Worm (Caenorhabditis elegans): Measurements from ENCODE around the gene ZK669.2.

ZK669.2 gene

ce11 chrII:7900762-7901161, 37.2 kb downstream of the ZK669.2 start:
- TF ChIP-seq egl-5 (tag; optimal IDR thresholded peaks at IDR 0.05) (no peak), nhr-43 (tag; optimal IDR thresholded peaks at IDR 0.05; ENCODE audit: poor library complexity, severe bottlenecking) (no peak), fkh-10 (GFP tag; optimal IDR thresholded peaks at IDR 0.05) (no peak), R02D3.7 (tag; optimal IDR thresholded peaks at IDR 0.05) (no peak), sea-2 (GFP tag; optimal IDR thresholded peaks at IDR 0.05) (no peak), nhr-237 (tag; optimal IDR thresholded peaks at IDR 0.05) (no peak), ztf-11 (tag; optimal IDR thresholded peaks at IDR 0.05) (no peak), nhr-23 (tag; optimal IDR thresholded peaks at IDR 0.05) (no peak), jun-1 (tag; optimal IDR thresholded peaks at IDR 0.05) (no peak), aly-2 (tag; optimal IDR thresholded peaks at IDR 0.05) (no peak)

ce11 chrII:7900190-7900672, 37.7 kb downstream of the ZK669.2 start, which contains the start of gene rev-1:
rev-1 (plus strand) TSS chrII:7900622.
- no peak for TF ChIP-seq hmg-11 (tag; optimal IDR thresholded peaks at IDR 0.05)
- TF ChIP-seq fkh-10 (GFP tag; optimal IDR thresholded peaks at IDR 0.05) = no peak
- no peak for TF ChIP-seq lin-39 (tag; optimal IDR thresholded peaks at IDR 0.05)
- TF ChIP-seq unc-62 (GFP tag; optimal IDR thresholded peaks at IDR 0.05) = no peak
- no peak for TF ChIP-seq nhr-67 (tag; optimal IDR thresholded peaks at IDR 0.05)
- TF ChIP-seq egl-5 (tag; optimal IDR thresholded peaks at IDR 0.05) = no peak
- no peak for TF ChIP-seq lsy-12 (tag; optimal IDR thresholded peaks at IDR 0.05)
- TF ChIP-seq unc-39 (tag; optimal IDR thresholded peaks at IDR 0.05) = no peak
- TF ChIP-seq ama-1 (optimal IDR thresholded peaks at IDR 0.05) = no peak

DNA sequence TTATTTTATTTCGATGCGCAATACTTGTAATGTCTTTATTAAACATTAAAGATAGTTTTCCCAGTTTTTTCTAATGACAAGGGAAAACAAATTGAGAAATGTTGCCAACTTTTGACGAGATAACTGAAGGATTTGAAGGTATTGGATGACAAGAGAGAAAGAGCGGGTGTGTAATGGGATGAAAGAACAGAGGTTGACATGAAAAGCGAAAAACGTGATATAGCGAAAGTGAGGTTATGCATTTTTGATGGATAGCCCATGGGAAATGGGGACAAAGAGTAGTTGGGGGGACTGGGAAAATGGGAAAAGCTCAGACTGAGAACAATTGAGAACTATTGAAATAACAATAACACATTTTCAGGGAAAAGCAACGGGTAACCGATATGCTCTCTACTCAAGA, 42.8 kb downstream of the ZK669.2 start:
- TF ChIP-seq lin-39 (tag; optimal IDR thresholded peaks at IDR 0.05) = peak; percentile 66
- TF ChIP-seq nfya-1 (tag; optimal IDR thresholded peaks at IDR 0.05; ENCODE audit: insufficient read depth) = peak; percentile 19
- TF ChIP-seq egl-5 (tag; optimal IDR thresholded peaks at IDR 0.05) = no peak

- TF ChIP-seq lin-39 (tag; optimal IDR thresholded peaks at IDR 0.05) (peak; percentile 73), pqm-1 (tag; optimal IDR thresholded peaks at IDR 0.05) (no peak)
Observed at ce11 chrII:7893648-7894047, 44.3 kb downstream of the ZK669.2 start.

DNA sequence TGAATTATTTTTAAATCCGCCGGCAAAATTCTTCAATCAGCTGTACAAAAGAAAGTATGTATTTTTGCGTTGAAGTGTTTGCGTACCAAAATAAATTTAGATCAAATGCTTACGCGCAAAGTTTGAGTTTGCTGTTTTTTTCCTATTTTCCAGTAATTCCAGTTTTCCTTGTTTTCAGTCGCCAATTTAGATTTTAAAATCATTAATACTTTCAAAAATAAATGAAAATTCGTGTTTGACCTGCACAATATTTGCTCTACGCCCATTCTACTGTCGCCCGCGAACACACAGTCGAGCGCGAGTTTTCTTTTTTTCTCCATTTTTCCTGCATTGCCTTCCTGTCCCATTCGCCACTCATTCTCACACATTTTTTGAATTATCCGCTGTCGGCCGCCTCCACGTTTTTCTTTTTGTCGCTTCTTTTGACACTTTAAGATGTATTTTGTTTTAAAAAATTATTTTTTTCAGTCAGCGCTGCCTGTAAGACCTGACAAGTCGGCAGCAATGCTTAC, 45.2 kb downstream of the ZK669.2 start, which contains the start of gene ptc-1:
ptc-1 (plus strand) TSS at position 462 of the 512 bp plus-strand sequence.
- TF ChIP-seq unc-62 (GFP tag; optimal IDR thresholded peaks at IDR 0.05) (no peak), pha-4 (tag; optimal IDR thresholded peaks at IDR 0.05) (peak; percentile 41)

DNA sequence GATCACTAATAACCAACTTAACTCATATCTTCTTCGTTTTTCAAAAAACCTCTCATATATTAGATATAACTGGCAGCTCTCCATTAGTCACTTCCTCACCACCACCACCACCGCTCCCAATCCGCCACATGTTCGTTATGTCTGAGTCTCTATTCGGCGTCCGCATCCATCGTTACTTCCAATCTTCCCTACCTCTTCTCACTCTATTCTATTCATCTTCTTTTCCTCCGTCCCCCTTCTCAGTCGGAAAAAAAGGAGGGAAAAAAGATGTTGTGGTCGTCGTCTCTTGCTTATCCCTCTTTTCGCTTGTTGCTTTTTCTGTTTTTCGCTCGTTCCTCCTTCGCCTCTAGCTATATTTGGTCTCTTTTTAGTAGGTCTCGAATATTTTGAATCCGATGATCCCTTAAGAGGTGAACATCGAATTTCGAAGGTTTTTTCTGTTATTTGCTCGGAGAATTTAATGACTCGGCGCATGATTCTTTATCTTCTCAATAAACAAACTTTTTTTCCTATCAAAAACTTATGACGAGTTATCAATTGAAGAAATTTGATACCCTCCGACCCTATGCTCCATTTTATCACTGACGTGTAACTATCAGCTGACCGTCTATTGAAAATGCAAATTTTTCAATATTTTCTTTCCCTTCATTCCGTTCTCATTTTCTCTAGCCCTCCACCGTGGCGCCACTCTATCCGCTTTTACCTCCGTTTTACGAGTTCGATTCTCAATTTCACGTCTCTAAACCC, 45.9 kb downstream of the ZK669.2 start:
- TF ChIP-seq nhr-28 (tag; optimal IDR thresholded peaks at IDR 0.05) (no peak), unc-62 (GFP tag; optimal IDR thresholded peaks at IDR 0.05) (peak; percentile 16), ceh-16 (tag; optimal IDR thresholded peaks at IDR 0.05) (no peak), egl-5 (tag; optimal IDR thresholded peaks at IDR 0.05) (peak; percentile 55), nhr-77 (tag; optimal IDR thresholded peaks at IDR 0.05) (no peak), zag-1 (tag; optimal IDR thresholded peaks at IDR 0.05) (no peak), nhr-12 (tag; optimal IDR thresholded peaks at IDR 0.05) (no peak), tbx-2 (tag; optimal IDR thresholded peaks at IDR 0.05) (peak; percentile 24), ztf-4 (tag; optimal IDR thresholded peaks at IDR 0.05) (peak; percentile 32), ama-1 (optimal IDR thresholded peaks at IDR 0.05) (peak; percentile 2), pqm-1 (tag; optimal IDR thresholded peaks at IDR 0.05) (peak; percentile 66), nhr-23 (tag; optimal IDR thresholded peaks at IDR 0.05) (peak; percentile 11), lin-39 (tag; optimal IDR thresholded peaks at IDR 0.05) (peak; percentile 85), daf-12 (tag; optimal IDR thresholded peaks at IDR 0.05) (no peak), fkh-10 (GFP tag; optimal IDR thresholded peaks at IDR 0.05) (peak; percentile 32), snpc-4 (tag; optimal IDR thresholded peaks at IDR 0.05) (no peak), pha-4 (tag; optimal IDR thresholded peaks at IDR 0.05) (peak; percentile 43), lsy-12 (tag; optimal IDR thresholded peaks at IDR 0.05) (no peak), elt-1 (tag; optimal IDR thresholded peaks at IDR 0.05) (no peak), elt-2 (tag; optimal IDR thresholded peaks at IDR 0.05) (peak; percentile 90), hmg-11 (tag; optimal IDR thresholded peaks at IDR 0.05) (peak; percentile 44), nhr-43 (tag; optimal IDR thresholded peaks at IDR 0.05; ENCODE audit: poor library complexity, severe bottlenecking) (no peak), ceh-82 (tag; optimal IDR thresholded peaks at IDR 0.05) (no peak), ceh-28 (tag; optimal IDR thresholded peaks at IDR 0.05) (no peak), R02D3.7 (tag; optimal IDR thresholded peaks at IDR 0.05) (no peak), nfya-1 (tag; optimal IDR thresholded peaks at IDR 0.05; ENCODE audit: insufficient read depth) (peak; percentile 76)

Data from whole organism, L3 larva.